Worm (Caenorhabditis elegans) whole organism, L4/young adult: ENCODE data around the gene Y39B6A.37.

Experiments
- W03F9.2 ChIP-seq: fragments of 150-350 bp; optimal IDR thresholded peaks from 2 replicates; lab custom pipeline; 2014; ENCODE audit warnings: missing biosample characterization, missing genetic modification characterization
- dao-5 ChIP-seq: sonication (generic microtip); optimal IDR thresholded peaks from 2 replicates; lab custom pipeline; 2016; ENCODE audit warnings: missing genotype, missing genetic modification characterization, moderate library complexity, missing compliant biosample characterization
- him-1 ChIP-seq: sonication (generic microtip); optimal IDR thresholded peaks from 2 replicates; lab custom pipeline; 2016; ENCODE audit warnings: missing genotype, missing genetic modification reagents, missing genetic modification characterization, missing compliant biosample characterization

ce11 chrV:18986103-18986502, 4.5 kb upstream of the Y39B6A.37 start:
- TF ChIP-seq him-1 (tag; lab: Kevin White, UChicago), result no peak
- no peak for TF ChIP-seq W03F9.2 (tag; lab: Kevin White, UChicago)
- TF ChIP-seq dao-5, result no peak
